In the genomic region with DNA sequence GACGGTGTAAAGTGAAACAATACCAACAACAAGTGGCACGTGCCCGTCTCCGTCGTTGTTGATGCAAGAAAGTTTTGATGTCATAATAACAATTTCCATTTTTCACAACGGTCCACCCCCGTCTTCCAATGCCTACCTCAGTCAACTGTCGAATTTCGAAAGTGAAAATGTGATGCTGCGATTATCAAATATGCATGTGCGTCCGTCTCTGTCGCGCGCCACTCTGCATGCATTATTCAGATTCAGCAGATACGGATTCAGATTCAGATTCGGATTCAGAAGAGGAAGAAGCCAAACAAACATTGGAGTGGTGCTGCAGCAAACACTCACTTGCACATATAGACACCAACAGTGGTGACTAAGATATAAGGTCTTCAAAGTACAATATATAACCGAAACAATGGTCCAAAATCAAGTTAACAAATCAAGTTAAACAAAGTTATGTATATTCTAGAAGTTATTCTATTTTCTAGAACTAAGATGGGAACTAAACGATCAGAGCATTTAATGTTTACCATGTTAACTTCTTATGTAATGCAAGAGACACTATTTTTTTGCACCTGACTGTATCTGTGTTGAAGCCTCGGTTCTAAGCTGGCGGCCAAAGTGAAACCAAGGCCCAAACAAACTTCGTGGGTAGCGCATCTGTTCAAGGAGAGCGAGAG, we compare ENCODE assay signal across 5 fruit fly cellular contexts.
TF ChIP-seq lines count a peak whose summit lies in the region.

No protein-coding gene starts in this region.

- TF ChIP-seq CTCF in whole organism, embryonic (GFP tag; optimal IDR thresholded peaks at IDR 0.05; lab: Kevin White, UChicago): no peak

TF ChIP-seq in whole organism, adult, 20 proteins besides CTCF, POLR2A, EP300 and RAD21:
- TF ChIP-seq CG5204 (GFP tag; optimal IDR thresholded peaks at IDR 0.05; lab: Kevin White, UChicago) (no peak), CG14711 (tag; optimal IDR thresholded peaks at IDR 0.05; lab: Kevin White, UChicago) (peak; percentile 3), CG7101 (tag; optimal IDR thresholded peaks at IDR 0.05; lab: Kevin White, UChicago) (peak; percentile 11), CG33017 (tag; optimal IDR thresholded peaks at IDR 0.05; lab: Kevin White, UChicago) (no peak), tj (GFP tag; optimal IDR thresholded peaks at IDR 0.05; lab: Kevin White, UChicago) (peak; percentile 0)
TF ChIP-seq in whole organism, adult: peak in this region for 3.

TF ChIP-seq in whole organism, embryonic, 481 proteins besides CTCF, POLR2A, EP300 and RAD21 (continues in another document):
- no peak for TF ChIP-seq Adf1 (GFP tag; IDR thresholded peaks at IDR 0.05; lab: Robert Waterston, UW)
- no peak for TF ChIP-seq CG7928 (GFP tag; optimal IDR thresholded peaks at IDR 0.05; lab: Kevin White, UChicago)
- no peak for TF ChIP-seq sc (optimal IDR thresholded peaks at IDR 0.05; lab: Kevin White, UChicago)
- peak; percentile 21 for TF ChIP-seq sc (GFP tag; optimal IDR thresholded peaks at IDR 0.05; lab: Kevin White, UChicago)
- TF ChIP-seq ci (GFP tag; IDR thresholded peaks at IDR 0.05; lab: Robert Waterston, UW): peak; percentile 71; the same call in 2 of the 3 replicates
- TF ChIP-seq CG9215 (GFP tag; IDR thresholded peaks at IDR 0.05; lab: Robert Waterston, UW): no peak
- TF ChIP-seq Nf-YA (GFP tag; IDR thresholded peaks at IDR 0.05; lab: Robert Waterston, UW): no peak
- no peak for TF ChIP-seq CG16779 (GFP tag; IDR thresholded peaks at IDR 0.05; lab: Robert Waterston, UW)
- no peak for TF ChIP-seq tap (tag; optimal IDR thresholded peaks at IDR 0.05; lab: Kevin White, UChicago)
- TF ChIP-seq grn (GFP tag; optimal IDR thresholded peaks at IDR 0.05; lab: Kevin White, UChicago): peak; percentile 40
- no peak for TF ChIP-seq CG3838 (GFP tag; optimal IDR thresholded peaks at IDR 0.05; lab: Kevin White, UChicago)
- peak; percentile 31 for TF ChIP-seq CG4424 (GFP tag; optimal IDR thresholded peaks at IDR 0.05; lab: Kevin White, UChicago)
- TF ChIP-seq Sin3A (optimal IDR thresholded peaks at IDR 0.05; lab: Kevin White, UChicago): no peak
- no peak for TF ChIP-seq Ets97D (GFP tag; optimal IDR thresholded peaks at IDR 0.05; lab: Kevin White, UChicago)
- TF ChIP-seq Dp (GFP tag; optimal IDR thresholded peaks at IDR 0.05; lab: Kevin White, UChicago): no peak
- peak; percentile 59 for TF ChIP-seq CG18262 (tag; optimal IDR thresholded peaks at IDR 0.05; lab: Kevin White, UChicago)
- TF ChIP-seq p53 (GFP tag; optimal IDR thresholded peaks at IDR 0.05; lab: Kevin White, UChicago): no peak
- TF ChIP-seq Blimp-1 (GFP tag; optimal IDR thresholded peaks at IDR 0.05; lab: Kevin White, UChicago): peak; percentile 82
- peak; percentile 4 for TF ChIP-seq CG9727 (GFP tag; optimal IDR thresholded peaks at IDR 0.05; lab: Kevin White, UChicago)
- TF ChIP-seq CG4617 (GFP tag; optimal IDR thresholded peaks at IDR 0.05; lab: Kevin White, UChicago; ENCODE audit: borderline replicate concordance): no peak

TF ChIP-seq in whole organism, prepupa, 60 proteins besides CTCF, POLR2A, EP300 and RAD21 (continues in another document):
- TF ChIP-seq CG11762 (GFP tag; optimal IDR thresholded peaks at IDR 0.05; lab: Kevin White, UChicago; ENCODE audit: insufficient read depth) (peak; percentile 15), svp (GFP tag; lab: Kevin White, UChicago) (peak; percentile 84), fd59A (GFP tag; optimal IDR thresholded peaks at IDR 0.05; lab: Kevin White, UChicago) (peak; percentile 8), Hr4 (GFP tag; optimal IDR thresholded peaks at IDR 0.05; lab: Kevin White, UChicago) (peak; percentile 61), net (GFP tag; optimal IDR thresholded peaks at IDR 0.05; lab: Kevin White, UChicago) (peak; percentile 30), Eip78C (GFP tag; lab: Kevin White, UChicago) (peak; percentile 85), esn (GFP tag; optimal IDR thresholded peaks at IDR 0.05; lab: Kevin White, UChicago) (peak; percentile 66), CG32006 (GFP tag; optimal IDR thresholded peaks at IDR 0.05; lab: Kevin White, UChicago) (peak; percentile 59), CG8119 (GFP tag; IDR thresholded peaks at IDR 0.05; lab: Robert Waterston, UW) (peak; percentile 77), ss (GFP tag; optimal IDR thresholded peaks at IDR 0.05; lab: Kevin White, UChicago) (peak; percentile 29 to 32), CG4318 (GFP tag; optimal IDR thresholded peaks at IDR 0.05; lab: Kevin White, UChicago) (no peak), CG7368 (GFP tag; optimal IDR thresholded peaks at IDR 0.05; lab: Kevin White, UChicago) (peak; percentile 48), fd85E (GFP tag; optimal IDR thresholded peaks at IDR 0.05; lab: Kevin White, UChicago) (no peak), CG8632 (GFP tag; optimal IDR thresholded peaks at IDR 0.05; lab: Kevin White, UChicago) (peak; percentile 26), Lpt (GFP tag; optimal IDR thresholded peaks at IDR 0.05; lab: Kevin White, UChicago) (no peak), Hr39 (GFP tag; optimal IDR thresholded peaks at IDR 0.05; lab: Kevin White, UChicago) (peak; percentile 59), Blimp-1 (GFP tag; optimal IDR thresholded peaks at IDR 0.05; lab: Kevin White, UChicago) (peak; percentile 11), CG3032 (tag; optimal IDR thresholded peaks at IDR 0.05; lab: Kevin White, UChicago) (peak; percentile 35), acj6 (GFP tag; optimal IDR thresholded peaks at IDR 0.05; lab: Kevin White, UChicago) (peak; percentile 31), OdsH (GFP tag; optimal IDR thresholded peaks at IDR 0.05; lab: Kevin White, UChicago) (peak; percentile 43)

TF ChIP-seq in whole organism, pupa, 21 proteins besides CTCF, POLR2A, EP300 and RAD21:
- TF ChIP-seq EcR (GFP tag; optimal IDR thresholded peaks at IDR 0.05; lab: Kevin White, UChicago) (no peak), Ets98B (GFP tag; IDR thresholded peaks at IDR 0.05; lab: Robert Waterston, UW) (peak; percentile 37), CG12605 (GFP tag; IDR thresholded peaks at IDR 0.05; lab: Robert Waterston, UW) (peak; percentile 30; the same call in 1 of the 2 replicates), Snoo (tag; optimal IDR thresholded peaks at IDR 0.05; lab: Kevin White, UChicago) (peak; percentile 33), CG34367 (tag; optimal IDR thresholded peaks at IDR 0.05; lab: Kevin White, UChicago) (peak; percentile 43), CG9948 (tag; optimal IDR thresholded peaks at IDR 0.05; lab: Kevin White, UChicago) (peak; percentile 47), gl (tag; optimal IDR thresholded peaks at IDR 0.05; lab: Kevin White, UChicago) (peak; percentile 4), CG4496 (GFP tag; IDR thresholded peaks at IDR 0.05; lab: Robert Waterston, UW) (peak; percentile 71), Pif1B (GFP tag; optimal IDR thresholded peaks at IDR 0.05; lab: Kevin White, UChicago) (peak; percentile 11), CG8159 (tag; optimal IDR thresholded peaks at IDR 0.05; lab: Kevin White, UChicago) (peak; percentile 49), CG10348 (GFP tag; IDR thresholded peaks at IDR 0.05; lab: Robert Waterston, UW) (no peak), fd96Ca (GFP tag; IDR thresholded peaks at IDR 0.05; lab: Robert Waterston, UW) (no peak), CG13204 (GFP tag; optimal IDR thresholded peaks at IDR 0.05; lab: Kevin White, UChicago) (no peak), D1 (tag; optimal IDR thresholded peaks at IDR 0.05; lab: Kevin White, UChicago) (no peak), rn (GFP tag; IDR thresholded peaks at IDR 0.05; lab: Robert Waterston, UW) (no peak), CG8301 (tag; optimal IDR thresholded peaks at IDR 0.05; lab: Kevin White, UChicago) (peak; percentile 66), CG15710 (tag; optimal IDR thresholded peaks at IDR 0.05; lab: Kevin White, UChicago) (peak; percentile 50), CG32121 (GFP tag; IDR thresholded peaks at IDR 0.05; lab: Robert Waterston, UW) (peak; percentile 58), Pif1A (GFP tag; optimal IDR thresholded peaks at IDR 0.05; lab: Kevin White, UChicago) (peak; percentile 67), CG17806 (tag; optimal IDR thresholded peaks at IDR 0.05; lab: Kevin White, UChicago) (peak; percentile 53), CG14655 (GFP tag; optimal IDR thresholded peaks at IDR 0.05; lab: Kevin White, UChicago) (peak; percentile 71)

TF ChIP-seq in whole organism, wandering third instar larva, 38 proteins besides CTCF, POLR2A, EP300 and RAD21 (continues in another document):
- TF ChIP-seq CG9705 (GFP tag; optimal IDR thresholded peaks at IDR 0.05; lab: Kevin White, UChicago) (no peak), lola (GFP tag; optimal IDR thresholded peaks at IDR 0.05; lab: Kevin White, UChicago) (no peak), woc (GFP tag; optimal IDR thresholded peaks at IDR 0.05; lab: Kevin White, UChicago) (peak; percentile 59), jim (GFP tag; optimal IDR thresholded peaks at IDR 0.05; lab: Kevin White, UChicago) (no peak), GATAd (GFP tag; optimal IDR thresholded peaks at IDR 0.05; lab: Kevin White, UChicago) (no peak), HLH106 (tag; optimal IDR thresholded peaks at IDR 0.05; lab: Kevin White, UChicago) (peak; percentile 65), h (GFP tag; optimal IDR thresholded peaks at IDR 0.05; lab: Kevin White, UChicago) (peak; percentile 54), Abd-B (GFP tag; optimal IDR thresholded peaks at IDR 0.05; lab: Kevin White, UChicago) (no peak), Sp1 (GFP tag; optimal IDR thresholded peaks at IDR 0.05; lab: Kevin White, UChicago) (peak; percentile 61), brk (GFP tag; optimal IDR thresholded peaks at IDR 0.05; lab: Kevin White, UChicago) (no peak), pan (optimal IDR thresholded peaks at IDR 0.05; lab: Kevin White, UChicago) (no peak), foxo (GFP tag; optimal IDR thresholded peaks at IDR 0.05; lab: Kevin White, UChicago) (peak in 1 of 2 experiments; percentile 52), dsf (GFP tag; optimal IDR thresholded peaks at IDR 0.05; lab: Kevin White, UChicago; ENCODE audit: borderline replicate concordance) (no peak), sage (GFP tag; optimal IDR thresholded peaks at IDR 0.05; lab: Kevin White, UChicago) (no peak), Hr78 (GFP tag; optimal IDR thresholded peaks at IDR 0.05; lab: Kevin White, UChicago) (no peak), dl (GFP tag; optimal IDR thresholded peaks at IDR 0.05; lab: Kevin White, UChicago; ENCODE audit: insufficient read depth in 1 of 2, partially characterized antibody in 2 of 2) (no peak), ey (GFP tag; optimal IDR thresholded peaks at IDR 0.05; lab: Kevin White, UChicago) (peak; percentile 61), sv (GFP tag; optimal IDR thresholded peaks at IDR 0.05; lab: Kevin White, UChicago) (no peak), dmrt93B (GFP tag; optimal IDR thresholded peaks at IDR 0.05; lab: Kevin White, UChicago) (no peak), Vsx2 (GFP tag; optimal IDR thresholded peaks at IDR 0.05; lab: Kevin White, UChicago; ENCODE audit: partially characterized antibody) (no peak), br (GFP tag; optimal IDR thresholded peaks at IDR 0.05; lab: Kevin White, UChicago) (peak; percentile 44), Rel (GFP tag; optimal IDR thresholded peaks at IDR 0.05; lab: Kevin White, UChicago) (no peak), Rel (tag; optimal IDR thresholded peaks at IDR 0.05; lab: Kevin White, UChicago) (no peak), Hr83 (GFP tag; optimal IDR thresholded peaks at IDR 0.05; lab: Kevin White, UChicago; ENCODE audit: poor library complexity, severe bottlenecking) (no peak), fru (GFP tag; optimal IDR thresholded peaks at IDR 0.05; lab: Kevin White, UChicago) (peak; percentile 69)
